Fruit fly (Drosophila melanogaster) whole organism, prepupa: ENCODE measurements around the gene CG15465.

ENCODE experiments used
- Blimp-1 ChIP-seq: fragments of 200-800 bp; sonication (Bioruptor generic); optimal IDR thresholded peaks from 3 replicates; lab custom pipeline; 2017; ENCODE audit warnings: missing biosample characterization, missing genetic modification characterization, mild to moderate bottlenecking, moderate library complexity, missing genetic modification reagents
- CG10631 ChIP-seq: fragments of 200-800 bp; sonication (Bioruptor generic); optimal IDR thresholded peaks from 2 replicates; lab custom pipeline; 2016; ENCODE audit warnings: missing biosample characterization, missing genetic modification characterization
- CG10669 ChIP-seq: fragments of 200-800 bp; sonication (Bioruptor generic); optimal IDR thresholded peaks from 3 replicates; lab custom pipeline; 2018; ENCODE audit warnings: missing biosample characterization, mild to moderate bottlenecking, missing genetic modification characterization, moderate library complexity
- CG11294 ChIP-seq: fragments of 200-800 bp; sonication (Bioruptor generic); IDR thresholded peaks from 2 replicates; pipeline ENCODE4 v1.3.6; 2022; ENCODE audit warnings: missing biosample characterization, missing genetic modification characterization
- CG11902 ChIP-seq: fragments of 200-800 bp; sonication (Bioruptor generic); optimal IDR thresholded peaks from 3 replicates; lab custom pipeline; 2016; ENCODE audit warnings: missing biosample characterization, missing genetic modification characterization
- CG15336 ChIP-seq: fragments of 200-800 bp; sonication (Bioruptor generic); IDR thresholded peaks from 2 replicates; pipeline ENCODE4 v1.3.6; 2022; ENCODE audit warnings: missing biosample characterization, missing genetic modification characterization
- CG1621 ChIP-seq: fragments of 200-800 bp; sonication (Bioruptor generic); optimal IDR thresholded peaks from 3 replicates; lab custom pipeline; 2018; ENCODE audit warnings: missing biosample characterization, mild to moderate bottlenecking, missing genetic modification characterization
- CG16779 ChIP-seq: fragments of 200-800 bp; sonication (Bioruptor generic); optimal IDR thresholded peaks from 3 replicates; lab custom pipeline; 2017; ENCODE audit warnings: missing biosample characterization, mild to moderate bottlenecking, missing genetic modification characterization
- CG3032 ChIP-seq: fragments of 200-800 bp; optimal IDR thresholded peaks from 2 replicates; lab custom pipeline; 2019; ENCODE audit warnings: missing biosample characterization, mild to moderate bottlenecking, missing genetic modification characterization, moderate library complexity
- CG34406 ChIP-seq: fragments of 200-800 bp; sonication (Bioruptor generic); optimal IDR thresholded peaks from 3 replicates; lab custom pipeline; 2016; ENCODE audit warnings: missing biosample characterization, missing genetic modification characterization
- CG4318 ChIP-seq: fragments of 200-800 bp; sonication (Bioruptor generic); optimal IDR thresholded peaks from 3 replicates; lab custom pipeline; 2017; ENCODE audit warnings: missing biosample characterization, mild to moderate bottlenecking, missing genetic modification characterization
- CG6163 ChIP-seq: fragments of 200-800 bp; sonication (Bioruptor generic); IDR thresholded peaks from 3 replicates; pipeline ENCODE4 v1.3.6; 2022; ENCODE audit warnings: missing biosample characterization, missing genetic modification characterization
- CG6792 ChIP-seq: fragments of 200-800 bp; sonication (Bioruptor generic); optimal IDR thresholded peaks from 3 replicates; lab custom pipeline; 2016; ENCODE audit warnings: missing biosample characterization, missing genetic modification characterization
- CG6808 ChIP-seq: fragments of 200-800 bp; sonication (Bioruptor generic); optimal IDR thresholded peaks from 3 replicates; lab custom pipeline; 2017; ENCODE audit warnings: missing biosample characterization, missing genetic modification characterization, mild to moderate bottlenecking, moderate library complexity, missing genetic modification reagents
- CG6854 ChIP-seq: fragments of 200-800 bp; sonication (Bioruptor generic); optimal IDR thresholded peaks from 2 replicates; lab custom pipeline; 2017; ENCODE audit warnings: missing biosample characterization, mild to moderate bottlenecking, missing genetic modification characterization
- CG7368 ChIP-seq: fragments of 200-800 bp; sonication (Bioruptor generic); optimal IDR thresholded peaks from 3 replicates; lab custom pipeline; 2016; ENCODE audit warnings: missing biosample characterization, missing genetic modification characterization
- CG8119 ChIP-seq: fragments of 200-800 bp; sonication (Bioruptor generic); IDR thresholded peaks from 3 replicates; pipeline ENCODE4 v1.3.6; 2022; ENCODE audit warnings: missing biosample characterization, missing genetic modification characterization
- CG8632 ChIP-seq: fragments of 200-800 bp; sonication (Bioruptor generic); optimal IDR thresholded peaks from 3 replicates; lab custom pipeline; 2016; ENCODE audit warnings: missing biosample characterization, missing genetic modification characterization
- CG9139 ChIP-seq: fragments of 200-800 bp; sonication (Bioruptor generic); optimal IDR thresholded peaks from 3 replicates; lab custom pipeline; 2017; ENCODE audit warnings: missing biosample characterization, mild to moderate bottlenecking, missing genetic modification characterization
- Eip75B ChIP-seq: fragments of 200-800 bp; sonication (Bioruptor generic); optimal IDR thresholded peaks from 3 replicates; lab custom pipeline; 2016; ENCODE audit warnings: missing biosample characterization, missing genetic modification characterization
- Eip78C ChIP-seq: fragments of 200-800 bp; sonication (Bioruptor generic); peaks from one replicate; lab custom pipeline; 2016; ENCODE audit warnings: missing biosample characterization, missing genetic modification characterization
- Ets21C ChIP-seq: fragments of 200-800 bp; sonication (Bioruptor generic); optimal IDR thresholded peaks from 3 replicates; lab custom pipeline; 2016; ENCODE audit warnings: missing biosample characterization, missing genetic modification characterization
- Ets96B ChIP-seq: fragments of 200-800 bp; optimal IDR thresholded peaks from 2 replicates; lab custom pipeline; 2019; ENCODE audit warnings: missing biosample characterization, mild to moderate bottlenecking, missing genetic modification characterization, moderate library complexity
- Hr39 ChIP-seq: fragments of 200-800 bp; sonication (Bioruptor generic); optimal IDR thresholded peaks from 2 replicates; lab custom pipeline; 2016; ENCODE audit warnings: missing biosample characterization, missing genetic modification characterization
- Lpt ChIP-seq: fragments of 200-800 bp; sonication (Bioruptor generic); optimal IDR thresholded peaks from 3 replicates; lab custom pipeline; 2016; ENCODE audit warnings: missing biosample characterization, missing genetic modification characterization
- Met ChIP-seq: fragments of 200-800 bp; sonication (Bioruptor generic); optimal IDR thresholded peaks from 3 replicates; lab custom pipeline; 2016; ENCODE audit warnings: missing biosample characterization, missing genetic modification characterization
- achi ChIP-seq: fragments of 200-800 bp; sonication (Bioruptor generic); optimal IDR thresholded peaks from 3 replicates; lab custom pipeline; 2016; ENCODE audit warnings: missing biosample characterization, missing genetic modification characterization
- cyc ChIP-seq: fragments of 200-800 bp; sonication (Bioruptor generic); optimal IDR thresholded peaks from 3 replicates; lab custom pipeline; 2016; ENCODE audit warnings: missing biosample characterization, missing genetic modification characterization
- dsx ChIP-seq: fragments of 200-800 bp; optimal IDR thresholded peaks from 3 replicates; lab custom pipeline; 2019; ENCODE audit warnings: missing biosample characterization, mild to moderate bottlenecking, missing genetic modification characterization, moderate library complexity; ENCODE audit not compliant: poor library complexity, severe bottlenecking
- fkh ChIP-seq: fragments of 200-800 bp; sonication (Bioruptor generic); optimal IDR thresholded peaks from 3 replicates; lab custom pipeline; 2017; ENCODE audit warnings: missing biosample characterization, mild to moderate bottlenecking, missing genetic modification characterization, moderate library complexity
- lz ChIP-seq: fragments of 200-800 bp; sonication (Bioruptor generic); optimal IDR thresholded peaks from 3 replicates; lab custom pipeline; 2016; ENCODE audit warnings: missing biosample characterization, missing genetic modification characterization
- pdm3 ChIP-seq: fragments of 200-800 bp; sonication (Bioruptor generic); optimal IDR thresholded peaks from 3 replicates; lab custom pipeline; 2016; ENCODE audit warnings: missing biosample characterization, missing genetic modification characterization
- salr ChIP-seq, 2 experiments: fragments of 200-800 bp; sonication (Bioruptor generic); optimal IDR thresholded peaks; 3 replicates each; lab custom pipeline; 2016 to 2018; ENCODE audit warnings: missing biosample characterization in 2 of 2, missing genetic modification characterization in 2 of 2, mild to moderate bottlenecking in 1 of 2
- spab ChIP-seq: fragments of 200-800 bp; sonication (Bioruptor generic); optimal IDR thresholded peaks from 2 replicates; lab custom pipeline; 2017; ENCODE audit warnings: missing biosample characterization, mild to moderate bottlenecking, missing genetic modification characterization, missing genetic modification reagents
- ss ChIP-seq, 2 experiments: fragments of 200-800 bp; sonication (Bioruptor generic); optimal IDR thresholded peaks; 2 replicates in 1 of 2; 3 replicates in 1 of 2; lab custom pipeline; 2017 to 2018; ENCODE audit warnings: mild to moderate bottlenecking in 2 of 2, missing biosample characterization in 2 of 2, missing genetic modification characterization in 2 of 2, moderate library complexity in 1 of 2
- svp ChIP-seq: fragments of 200-800 bp; sonication (Bioruptor generic); peaks from one replicate; lab custom pipeline; 2016; ENCODE audit warnings: missing biosample characterization, missing genetic modification characterization
- topi ChIP-seq: fragments of 200-800 bp; sonication (Bioruptor generic); optimal IDR thresholded peaks from 3 replicates; lab custom pipeline; 2016; ENCODE audit warnings: missing biosample characterization, missing genetic modification characterization
- vri ChIP-seq: fragments of 200-800 bp; sonication (Bioruptor generic); optimal IDR thresholded peaks from 3 replicates; lab custom pipeline; 2016; ENCODE audit warnings: missing biosample characterization, mild to moderate bottlenecking, missing genetic modification characterization

The CG15465 gene

DNA sequence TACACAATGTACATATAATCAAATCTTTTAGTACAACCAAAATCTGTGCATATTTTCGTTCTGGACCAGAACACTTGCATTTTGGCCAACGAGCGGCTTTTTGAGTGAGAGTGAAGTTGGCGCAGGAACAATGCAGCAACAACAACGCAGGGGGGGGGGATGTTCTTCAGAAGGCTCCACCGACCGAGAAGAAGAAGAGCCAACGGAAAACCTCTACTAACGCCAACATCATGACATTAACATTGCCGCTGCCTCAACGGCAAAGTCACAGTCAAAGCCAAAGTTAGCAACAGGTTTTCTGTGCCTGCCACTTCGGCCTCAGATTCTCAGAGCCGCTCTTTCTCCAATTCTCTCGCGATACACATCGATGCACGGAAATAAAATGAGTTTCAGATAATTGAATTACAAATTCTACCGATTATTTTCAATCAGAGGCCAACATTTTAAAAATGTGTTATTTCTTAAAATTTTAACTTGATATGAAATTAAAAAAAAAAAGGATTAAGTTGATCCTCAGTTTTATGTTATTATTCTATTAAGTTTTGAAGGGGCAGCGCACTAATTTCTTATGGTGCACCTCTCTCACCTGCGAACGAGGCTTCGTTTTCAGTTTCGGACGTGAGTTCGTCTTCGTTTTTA, 39.2 kb upstream of the CG15465 start (continued):
- peak; percentile 79 for TF ChIP-seq CG11902 (GFP tag; lab: Kevin White, UChicago)
- TF ChIP-seq Eip75B (GFP tag; lab: Kevin White, UChicago): peak; percentile 91
- TF ChIP-seq CG6808 (GFP tag; lab: Kevin White, UChicago): peak; percentile 87
- peak; percentile 91 for TF ChIP-seq CG6163 (GFP tag; lab: Robert Waterston, UW)
- peak; percentile 87 for TF ChIP-seq CG10631 (GFP tag; lab: Kevin White, UChicago)
- TF ChIP-seq Eip78C (GFP tag; lab: Kevin White, UChicago): peak; percentile 97
- TF ChIP-seq CG10669 (GFP tag; lab: Kevin White, UChicago): peak; percentile 88
- peak; percentile 43 to 81 for TF ChIP-seq salr (GFP tag; optimal IDR thresholded peaks at IDR 0.05; lab: Kevin White, UChicago)
- peak; percentile 96 for TF ChIP-seq svp (GFP tag; lab: Kevin White, UChicago)
- TF ChIP-seq Met (GFP tag; lab: Kevin White, UChicago): peak; percentile 95
- peak; percentile 83 for TF ChIP-seq vri
- TF ChIP-seq CG7368 (GFP tag; lab: Kevin White, UChicago): peak; percentile 87
- peak; percentile 92 for TF ChIP-seq CG8632 (GFP tag; lab: Kevin White, UChicago)
- TF ChIP-seq CG4318 (GFP tag; lab: Kevin White, UChicago): peak; percentile 77
- peak; percentile 94 for TF ChIP-seq CG15336 (GFP tag; lab: Robert Waterston, UW)
- peak; percentile 88 for TF ChIP-seq Hr39 (GFP tag; lab: Kevin White, UChicago)
- peak; percentile 91 for TF ChIP-seq achi
- peak; percentile 83 for TF ChIP-seq spab (GFP tag; lab: Kevin White, UChicago)
- peak; percentile 89 for TF ChIP-seq cyc (GFP tag; lab: Kevin White, UChicago)
- peak; percentile 76 for TF ChIP-seq CG11294 (GFP tag; lab: Robert Waterston, UW)
- peak; percentile 91 for TF ChIP-seq pdm3
- peak; percentile 84 for TF ChIP-seq Ets21C
- peak; percentile 83 for TF ChIP-seq Lpt (GFP tag; lab: Kevin White, UChicago)
- peak; percentile 93 for TF ChIP-seq lz

DNA sequence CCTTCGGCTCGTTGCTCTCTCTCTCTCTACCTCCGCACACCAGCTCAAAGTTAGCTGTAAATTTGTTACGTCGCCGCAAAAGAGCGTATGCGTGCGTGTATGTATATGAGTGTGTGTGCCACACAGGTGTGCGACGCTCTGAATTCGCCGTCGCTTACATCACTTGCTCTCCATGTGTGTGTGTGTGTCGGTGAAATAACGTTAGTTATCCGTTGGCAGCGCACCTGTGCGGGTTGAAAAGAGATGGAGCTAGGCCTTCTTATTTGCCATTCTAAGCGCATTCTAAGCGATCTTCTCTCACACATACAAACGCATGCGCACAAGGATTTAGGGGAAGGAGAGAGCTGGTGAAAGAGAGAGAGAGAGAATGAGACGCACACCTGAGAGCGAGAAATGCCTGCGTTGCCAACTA, 38.7 kb upstream of the CG15465 start:
- TF ChIP-seq CG6792 (GFP tag; lab: Kevin White, UChicago): no peak
- TF ChIP-seq CG6808 (GFP tag; lab: Kevin White, UChicago): no peak
- peak; percentile 74 for TF ChIP-seq vri
- TF ChIP-seq Met (GFP tag; lab: Kevin White, UChicago): no peak
- peak; percentile 20 for TF ChIP-seq fkh (GFP tag; lab: Kevin White, UChicago)
- TF ChIP-seq spab (GFP tag; lab: Kevin White, UChicago): no peak
- TF ChIP-seq CG34406: no peak
- no peak for TF ChIP-seq topi (GFP tag; lab: Kevin White, UChicago)

DNA sequence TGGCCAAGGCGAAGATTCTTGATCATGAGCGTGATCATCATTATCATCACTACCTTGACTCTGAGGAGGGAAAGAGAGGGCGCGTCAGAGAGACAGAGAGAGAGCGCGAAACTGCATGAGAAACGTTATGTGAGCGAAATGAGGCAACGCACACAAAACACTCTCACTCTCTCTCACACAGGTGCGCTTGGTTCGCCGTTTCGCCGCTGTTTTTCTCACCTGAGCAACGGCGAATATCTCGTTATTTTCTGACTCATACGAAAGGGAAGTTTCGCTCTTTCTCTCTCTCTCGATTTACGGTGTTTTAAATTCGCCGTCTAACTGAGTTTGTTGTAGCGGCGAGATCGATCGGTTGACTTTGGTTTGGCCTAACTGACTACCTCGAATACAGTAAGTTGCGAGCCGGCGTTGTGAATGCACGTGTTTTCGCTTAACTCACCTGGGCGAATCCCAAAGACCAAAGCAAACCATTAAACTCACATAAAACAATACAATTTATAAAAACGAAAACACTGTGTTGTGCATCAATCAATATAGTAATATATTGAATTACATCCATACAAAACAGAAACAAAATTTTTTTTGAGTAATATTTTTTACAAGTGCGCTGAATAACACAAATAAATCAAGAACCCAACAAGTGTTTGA, 37.5 kb upstream of the CG15465 start, which contains the start of gene ovo:
Gene ovo (plus strand): TSS at position 388 of the 648 bp plus-strand sequence.
- TF ChIP-seq Ets21C (no peak), ss (GFP tag; optimal IDR thresholded peaks at IDR 0.05; lab: Kevin White, UChicago) (peak in 1 of 2 experiments; percentile 30), Eip78C (GFP tag; lab: Kevin White, UChicago) (peak; percentile 26), fkh (GFP tag; lab: Kevin White, UChicago) (peak; percentile 36), vri (peak; percentile 32), salr (GFP tag; optimal IDR thresholded peaks at IDR 0.05; lab: Kevin White, UChicago) (no peak), Blimp-1 (GFP tag; lab: Kevin White, UChicago) (peak; percentile 85)

- no peak for TF ChIP-seq CG8632 (GFP tag; lab: Kevin White, UChicago)
- no peak for TF ChIP-seq CG8119 (GFP tag; lab: Robert Waterston, UW)
- peak; percentile 23 for TF ChIP-seq spab (GFP tag; lab: Kevin White, UChicago)
- no peak for TF ChIP-seq Blimp-1 (GFP tag; lab: Kevin White, UChicago)
- peak; percentile 42 for TF ChIP-seq dsx (GFP tag; lab: Kevin White, UChicago)
- TF ChIP-seq Met (GFP tag; lab: Kevin White, UChicago): no peak
- TF ChIP-seq achi: no peak
- peak; percentile 10 for TF ChIP-seq CG10669 (GFP tag; lab: Kevin White, UChicago)
- peak; percentile 47 for TF ChIP-seq CG9139
- peak; percentile 30 for TF ChIP-seq CG1621 (tag; lab: Kevin White, UChicago)
- TF ChIP-seq ss (GFP tag; optimal IDR thresholded peaks at IDR 0.05; lab: Kevin White, UChicago): peak; percentile 67 to 76
- TF ChIP-seq CG3032 (tag; lab: Kevin White, UChicago): peak; percentile 0
- no peak for TF ChIP-seq CG6854 (GFP tag; lab: Kevin White, UChicago)
- peak; percentile 63 for TF ChIP-seq CG6808 (GFP tag; lab: Kevin White, UChicago)
- peak; percentile 36 for TF ChIP-seq Ets96B
- no peak for TF ChIP-seq CG16779 (tag; lab: Kevin White, UChicago)
- peak; percentile 15; the same call in 1 of the 3 replicates for TF ChIP-seq CG6163 (GFP tag; lab: Robert Waterston, UW)
- peak; percentile 23 for TF ChIP-seq Lpt (GFP tag; lab: Kevin White, UChicago)
- TF ChIP-seq, all 60 proteins: peak for 11
Observed at dm6 chrX:5051049-5051448, 34.5 kb upstream of the CG15465 start.
